Fruit fly (Drosophila melanogaster) whole organism, embryonic: Measurements from ENCODE around the gene Ttc19.
A peak's percentile ranks its signal among the peaks of the same experiment; 100 is the strongest.

ENCODE experiments used
- CG10462 ChIP-seq: fragments of 200-800 bp; sonication (Bioruptor generic); optimal IDR thresholded peaks from 2 replicates; lab custom pipeline; 2016; ENCODE audit warnings: missing biosample characterization, missing genetic modification characterization
- CG10543 ChIP-seq: fragments of 200-800 bp; sonication (Bioruptor generic); optimal IDR thresholded peaks from 3 replicates; lab custom pipeline; 2017; ENCODE audit warnings: missing biosample characterization, mild to moderate bottlenecking, missing genetic modification characterization, moderate library complexity
- CG11695 ChIP-seq: fragments of 200-800 bp; sonication (Bioruptor generic); IDR thresholded peaks from 3 replicates; pipeline ENCODE4 v1.3.6; 2022; ENCODE audit warnings: missing biosample characterization, missing genetic modification characterization
- CG12104 ChIP-seq: fragments of 200-800 bp; sonication (Bioruptor generic); optimal IDR thresholded peaks from 3 replicates; lab custom pipeline; 2016; ENCODE audit warnings: missing biosample characterization, missing genetic modification characterization
- CG12236 ChIP-seq: fragments of 200-800 bp; sonication (Bioruptor generic); optimal IDR thresholded peaks from 2 replicates; lab custom pipeline; 2016; ENCODE audit warnings: missing biosample characterization, missing genetic modification characterization
- CG14710 ChIP-seq: fragments of 200-800 bp; sonication (Bioruptor generic); optimal IDR thresholded peaks from 3 replicates; lab custom pipeline; 2019; ENCODE audit warnings: missing biosample characterization, mild to moderate bottlenecking, missing genetic modification characterization, moderate library complexity
- CG17912 ChIP-seq: fragments of 200-800 bp; sonication (Bioruptor generic); optimal IDR thresholded peaks from 2 replicates; lab custom pipeline; 2018; ENCODE audit warnings: missing biosample characterization, mild to moderate bottlenecking, missing genetic modification characterization
- CG18476 ChIP-seq: fragments of 200-800 bp; sonication (Bioruptor generic); optimal IDR thresholded peaks from 2 replicates; lab custom pipeline; 2016; ENCODE audit warnings: missing biosample characterization, mild to moderate bottlenecking, missing genetic modification characterization
- CG3065 ChIP-seq: fragments of 200-800 bp; sonication (Bioruptor generic); optimal IDR thresholded peaks from 2 replicates; lab custom pipeline; 2016; ENCODE audit warnings: missing biosample characterization, missing genetic modification characterization
- CG3281 ChIP-seq: fragments of 200-800 bp; sonication (Bioruptor generic); optimal IDR thresholded peaks from 3 replicates; lab custom pipeline; 2017; ENCODE audit warnings: missing biosample characterization, mild to moderate bottlenecking, missing genetic modification characterization
- CG34422 ChIP-seq: fragments of 200-800 bp; sonication (Bioruptor generic); IDR thresholded peaks from 3 replicates; pipeline ENCODE4 v1.3.6; 2022; ENCODE audit warnings: missing biosample characterization, missing genetic modification characterization
- CG3847 ChIP-seq: fragments of 200-800 bp; sonication (Bioruptor generic); IDR thresholded peaks from 2 replicates; pipeline ENCODE4 v1.3.6; 2022; ENCODE audit warnings: missing biosample characterization, missing genetic modification characterization
- CG4360 ChIP-seq: fragments of 200-800 bp; sonication (Bioruptor generic); IDR thresholded peaks from 2 replicates; pipeline ENCODE4 v1.3.6; 2022; ENCODE audit warnings: missing biosample characterization, missing genetic modification characterization
- CG7271 ChIP-seq: fragments of 200-800 bp; sonication (Bioruptor generic); optimal IDR thresholded peaks from 2 replicates; lab custom pipeline; 2018; ENCODE audit warnings: missing biosample characterization, mild to moderate bottlenecking, missing genetic modification characterization, moderate library complexity
- CG8290 ChIP-seq, 3 experiments: fragments of 200-800 bp; sonication (Bioruptor generic); optimal IDR thresholded peaks; 2 replicates each; lab custom pipeline; 2016 to 2019; ENCODE audit warnings: missing biosample characterization in 3 of 3, missing genetic modification characterization in 3 of 3, mild to moderate bottlenecking in 2 of 3, moderate library complexity in 1 of 3
- CG8388 ChIP-seq: fragments of 200-800 bp; sonication (Bioruptor generic); optimal IDR thresholded peaks from 2 replicates; lab custom pipeline; 2019; ENCODE audit warnings: missing biosample characterization, mild to moderate bottlenecking, missing genetic modification characterization, moderate library complexity
- CG8478 ChIP-seq: fragments of >200 bp; optimal IDR thresholded peaks from 2 replicates; lab custom pipeline; 2018
- CG9437 ChIP-seq: fragments of 200-800 bp; sonication (Bioruptor generic); optimal IDR thresholded peaks from 2 replicates; lab custom pipeline; 2018; ENCODE audit warnings: missing biosample characterization, mild to moderate bottlenecking, missing genetic modification characterization
- CTCF ChIP-seq: fragments of 200-800 bp; sonication (Bioruptor generic); optimal IDR thresholded peaks from 2 replicates; lab custom pipeline; 2017; ENCODE audit warnings: missing biosample characterization, mild to moderate bottlenecking, missing genetic modification characterization, moderate library complexity
- Dref ChIP-seq: fragments of 200-800 bp; sonication (Bioruptor generic); IDR thresholded peaks from 2 replicates; pipeline ENCODE4 v1.3.6; 2022; ENCODE audit warnings: missing biosample characterization, missing genetic modification characterization
- Fer1 ChIP-seq: fragments of 200-800 bp; sonication (Bioruptor generic); optimal IDR thresholded peaks from 2 replicates; lab custom pipeline; 2017; ENCODE audit warnings: missing biosample characterization, mild to moderate bottlenecking, missing genetic modification characterization
- Fer3 ChIP-seq: fragments of 200-800 bp; sonication (Bioruptor generic); optimal IDR thresholded peaks from 2 replicates; lab custom pipeline; 2018; ENCODE audit warnings: missing biosample characterization, mild to moderate bottlenecking, missing genetic modification characterization, moderate library complexity
- Gsc ChIP-seq: fragments of 200-800 bp; sonication (Bioruptor generic); IDR thresholded peaks from 2 replicates; pipeline ENCODE4 v1.3.6; 2022; ENCODE audit warnings: missing biosample characterization, missing genetic modification characterization
- H15 ChIP-seq: fragments of 200-800 bp; sonication (Bioruptor generic); IDR thresholded peaks from 3 replicates; pipeline ENCODE4 v1.3.6; 2022; ENCODE audit warnings: missing biosample characterization, missing genetic modification characterization
- HLH3B ChIP-seq: fragments of 200-800 bp; sonication (Bioruptor generic); IDR thresholded peaks from 2 replicates; pipeline ENCODE4 v1.3.6; 2022; ENCODE audit warnings: missing biosample characterization, missing genetic modification characterization
- Jarid2 ChIP-seq: fragments of 200-800 bp; sonication (Bioruptor generic); optimal IDR thresholded peaks from 3 replicates; lab custom pipeline; 2017; ENCODE audit warnings: mild to moderate bottlenecking, missing biosample characterization, missing genetic modification reagents, missing genetic modification characterization
- Lhr ChIP-seq: fragments of 200-800 bp; sonication (Bioruptor generic); optimal IDR thresholded peaks from 3 replicates; lab custom pipeline; 2017; ENCODE audit warnings: mild to moderate bottlenecking, missing biosample characterization, missing genetic modification reagents, missing genetic modification characterization
- Optix ChIP-seq: fragments of 200-800 bp; sonication (Bioruptor generic); IDR thresholded peaks from 3 replicates; pipeline ENCODE4 v1.3.6; 2022; ENCODE audit warnings: missing biosample characterization, missing genetic modification characterization
- al ChIP-seq: fragments of 200-800 bp; sonication (Bioruptor generic); IDR thresholded peaks from 2 replicates; pipeline ENCODE4 v1.3.6; 2022; ENCODE audit warnings: missing biosample characterization, missing genetic modification characterization
- ash1 ChIP-seq: fragments of 200-800 bp; sonication (Bioruptor generic); optimal IDR thresholded peaks from 2 replicates; lab custom pipeline; 2018; ENCODE audit warnings: missing biosample characterization, mild to moderate bottlenecking, missing genetic modification characterization
- dan ChIP-seq: fragments of 200-800 bp; sonication (Bioruptor generic); IDR thresholded peaks from 2 replicates; pipeline ENCODE4 v1.3.6; 2022; ENCODE audit warnings: missing biosample characterization, missing genetic modification characterization
- dpn ChIP-seq, 2 experiments: fragments of 200-800 bp; sonication (Bioruptor generic); optimal IDR thresholded peaks; 3 replicates each; lab custom pipeline; 2016; ENCODE audit warnings: missing biosample characterization in 2 of 2, missing genetic modification characterization in 2 of 2
- en ChIP-seq: fragments of 200-800 bp; sonication (Bioruptor generic); optimal IDR thresholded peaks from 2 replicates; lab custom pipeline; 2016; ENCODE audit warnings: missing biosample characterization, missing genetic modification characterization
- fd96Cb ChIP-seq: fragments of 200-800 bp; sonication (Bioruptor generic); optimal IDR thresholded peaks from 2 replicates; lab custom pipeline; 2018; ENCODE audit warnings: missing biosample characterization, mild to moderate bottlenecking, missing genetic modification characterization, moderate library complexity
- gem ChIP-seq: fragments of 200-800 bp; sonication (Bioruptor generic); optimal IDR thresholded peaks from 2 replicates; lab custom pipeline; 2019; ENCODE audit warnings: missing biosample characterization, mild to moderate bottlenecking, missing genetic modification characterization, moderate library complexity
- gt ChIP-seq: fragments of 200-800 bp; sonication (Bioruptor generic); IDR thresholded peaks from 2 replicates; pipeline ENCODE4 v1.3.6; 2022; ENCODE audit warnings: missing biosample characterization, missing genetic modification characterization
- h ChIP-seq: fragments of >200 bp; optimal IDR thresholded peaks from 2 replicates; lab custom pipeline; 2017
- kah ChIP-seq: fragments of 200-800 bp; sonication (Bioruptor generic); optimal IDR thresholded peaks from 2 replicates; lab custom pipeline; 2018; ENCODE audit warnings: missing biosample characterization, mild to moderate bottlenecking, missing genetic modification characterization
- lbe ChIP-seq: fragments of 200-800 bp; sonication (Bioruptor generic); optimal IDR thresholded peaks from 2 replicates; lab custom pipeline; 2016; ENCODE audit warnings: missing biosample characterization, mild to moderate bottlenecking, missing genetic modification characterization
- mld ChIP-seq: fragments of 200-800 bp; sonication (Bioruptor generic); IDR thresholded peaks from 3 replicates; pipeline ENCODE4 v1.3.6; 2022; ENCODE audit warnings: missing biosample characterization, missing genetic modification characterization; ENCODE audit not compliant: partially characterized antibody
- nom ChIP-seq: fragments of 200-800 bp; sonication (Bioruptor generic); optimal IDR thresholded peaks from 2 replicates; lab custom pipeline; 2017; ENCODE audit warnings: missing biosample characterization, missing genetic modification characterization, mild to moderate bottlenecking, moderate library complexity, missing genetic modification reagents
- p53 ChIP-seq: fragments of 200-800 bp; sonication (Bioruptor generic); optimal IDR thresholded peaks from 2 replicates; lab custom pipeline; 2016; ENCODE audit warnings: missing biosample characterization, missing genetic modification characterization
- pnt ChIP-seq: fragments of 200-800 bp; sonication (Bioruptor generic); optimal IDR thresholded peaks from 3 replicates; lab custom pipeline; 2016; ENCODE audit warnings: missing biosample characterization, missing genetic modification characterization
- sens ChIP-seq: fragments of 200-800 bp; sonication (Bioruptor generic); peaks from one replicate; lab custom pipeline; 2016; ENCODE audit warnings: missing biosample characterization, missing genetic modification characterization
- stwl ChIP-seq: fragments of 200-800 bp; sonication (Bioruptor generic); optimal IDR thresholded peaks from 3 replicates; lab custom pipeline; 2018; ENCODE audit warnings: missing biosample characterization, mild to moderate bottlenecking, missing genetic modification characterization, moderate library complexity
- tll ChIP-seq, 2 experiments: fragments of 200-800 bp in 1 of 2; fragments of >200 bp in 1 of 2; sonication (Bioruptor generic) in 1 of 2; optimal IDR thresholded peaks; 2 replicates each; lab custom pipeline; 2017 to 2019; ENCODE audit warnings: missing biosample characterization in 2 of 2, missing genetic modification characterization in 2 of 2, mild to moderate bottlenecking in 1 of 2, moderate library complexity in 1 of 2
- tup ChIP-seq: fragments of 200-800 bp; sonication (Bioruptor generic); optimal IDR thresholded peaks from 2 replicates; lab custom pipeline; 2016; ENCODE audit warnings: missing biosample characterization, mild to moderate bottlenecking, missing genetic modification characterization, moderate library complexity
- vvl ChIP-seq: fragments of 200-800 bp; sonication (Bioruptor generic); IDR thresholded peaks from 2 replicates; pipeline ENCODE4 v1.3.6; 2022; ENCODE audit warnings: missing biosample characterization, missing genetic modification characterization
- zfh1 ChIP-seq: fragments of 200-800 bp; sonication (Bioruptor generic); IDR thresholded peaks from 3 replicates; pipeline ENCODE4 v1.3.6; 2022; ENCODE audit warnings: missing biosample characterization, missing genetic modification characterization
- zfh2 ChIP-seq: fragments of 200-800 bp; sonication (Bioruptor generic); optimal IDR thresholded peaks from 2 replicates; lab custom pipeline; 2016; ENCODE audit warnings: missing biosample characterization, missing genetic modification characterization

Gene Ttc19

dm6 chr2L:19021278-19022220 is 23.4 kb downstream of the Ttc19 start (continued):
- TF ChIP-seq vvl (peak; percentile 76), kah (GFP tag; lab: Kevin White, UChicago) (peak; percentile 38), lbe (GFP tag; lab: Kevin White, UChicago) (peak; percentile 65), CG17912 (GFP tag; lab: Kevin White, UChicago) (no peak), Optix (GFP tag; lab: Robert Waterston, UW) (no peak), CG4360 (GFP tag; lab: Robert Waterston, UW) (no peak), CG8478 (lab: Kevin White, UChicago) (no peak), CG34422 (GFP tag; lab: Robert Waterston, UW) (0 out of 3 replicates have a peak, but pooled peaks have one; percentile 22), fd96Cb (tag; lab: Kevin White, UChicago) (peak; percentile 73), CG11695 (peak; percentile 79), CG14710 (tag; lab: Kevin White, UChicago) (peak; percentile 56), nom (GFP tag; lab: Kevin White, UChicago) (peak; percentile 74), CG12236 (no peak), CG8290 (GFP tag; optimal IDR thresholded peaks at IDR 0.05; lab: Kevin White, UChicago) (peak; percentile 25), CG8290 (tag; optimal IDR thresholded peaks at IDR 0.05; lab: Kevin White, UChicago) (no peak), h (lab: Kevin White, UChicago) (no peak), CG18476 (peak; percentile 39), Fer1 (GFP tag; lab: Kevin White, UChicago) (peak; percentile 89), tup (no peak), CG3065 (GFP tag; lab: Kevin White, UChicago) (no peak), pnt (GFP tag; lab: Kevin White, UChicago) (peak; percentile 5), p53 (GFP tag; lab: Kevin White, UChicago) (no peak), gt (no peak), Lhr (peak; percentile 36), dpn (GFP tag; optimal IDR thresholded peaks at IDR 0.05; lab: Kevin White, UChicago) (peak; percentile 4 to 72), CG3847 (GFP tag; lab: Robert Waterston, UW) (peak; percentile 69), gem (tag; lab: Kevin White, UChicago) (peak; percentile 90), tll (GFP tag; optimal IDR thresholded peaks at IDR 0.05; lab: Kevin White, UChicago) (no peak), HLH3B (GFP tag; lab: Robert Waterston, UW) (peak; percentile 58; the same call in 1 of the 2 replicates), stwl (tag; lab: Kevin White, UChicago) (no peak), CG3281 (GFP tag; lab: Kevin White, UChicago) (peak; percentile 73), CTCF (GFP tag; lab: Kevin White, UChicago) (no peak), CG8388 (peak; percentile 77), Jarid2 (peak; percentile 41), Gsc (GFP tag; lab: Robert Waterston, UW) (no peak), ash1 (GFP tag; lab: Kevin White, UChicago) (no peak), CG9437 (GFP tag; lab: Kevin White, UChicago) (peak; percentile 76), CG10462 (GFP tag; lab: Kevin White, UChicago) (peak; percentile 20), CG12104 (peak; percentile 51), zfh1 (GFP tag; lab: Robert Waterston, UW) (peak; percentile 88), Fer3 (tag; lab: Kevin White, UChicago) (peak; percentile 68), Dref (GFP tag; lab: Robert Waterston, UW) (no peak), mld (no peak), CG10543 (GFP tag; lab: Kevin White, UChicago) (peak; percentile 96), dan (GFP tag; lab: Robert Waterston, UW) (no peak), al (GFP tag; lab: Robert Waterston, UW) (no peak), zfh2 (GFP tag; lab: Kevin White, UChicago) (peak; percentile 38), sens (peak; percentile 95), en (no peak), CG7271 (no peak), H15 (GFP tag; lab: Robert Waterston, UW) (peak; percentile 17; the same call in 1 of the 3 replicates)
